Worm (Caenorhabditis elegans) whole organism, early embryonic: Measurements from ENCODE around the gene hum-2.

Source experiments
- B0310.2 ChIP-seq: sonication (generic microtip); optimal IDR thresholded peaks from 2 replicates; lab custom pipeline; 2016; ENCODE audit warnings: mild to moderate bottlenecking, missing genetic modification characterization, missing compliant biosample characterization
- F13C5.2 ChIP-seq: sonication (generic microtip); optimal IDR thresholded peaks from 2 replicates; lab custom pipeline; 2017; ENCODE audit warnings: mild to moderate bottlenecking, missing genetic modification characterization, inconsistent platforms, missing compliant biosample characterization
- aly-1 ChIP-seq: sonication (generic microtip); optimal IDR thresholded peaks from 2 replicates; lab custom pipeline; 2016; ENCODE audit warnings: missing genetic modification characterization, missing compliant biosample characterization
- ama-1 ChIP-seq: fragments of 150-350 bp; optimal IDR thresholded peaks from 2 replicates; lab custom pipeline; 2014
- ceh-13 ChIP-seq: fragments of 200-800 bp; sonication (Bioruptor generic); optimal IDR thresholded peaks from 2 replicates; lab custom pipeline; 2018; ENCODE audit warnings: mild to moderate bottlenecking, missing genetic modification characterization, missing compliant biosample characterization
- ceh-36 ChIP-seq: sonication (generic microtip); optimal IDR thresholded peaks from 2 replicates; lab custom pipeline; 2016; ENCODE audit warnings: missing genetic modification characterization, inconsistent platforms, missing compliant biosample characterization
- ets-7 ChIP-seq: sonication (generic microtip); optimal IDR thresholded peaks from 2 replicates; lab custom pipeline; 2016; ENCODE audit warnings: missing genotype, missing genetic modification characterization, missing compliant biosample characterization
- flt-1 ChIP-seq: fragments of 200-800 bp; sonication (Bioruptor generic); IDR thresholded peaks from 2 replicates; pipeline ENCODE4 v1.3.6; 2022; ENCODE audit warnings: missing genetic modification characterization, missing compliant biosample characterization
- hmbx-1 ChIP-seq: sonication (generic microtip); optimal IDR thresholded peaks from 2 replicates; lab custom pipeline; 2016; ENCODE audit warnings: mild to moderate bottlenecking, missing genetic modification characterization, missing compliant biosample characterization
- hmg-4 ChIP-seq: fragments of 200-800 bp; sonication (Bioruptor generic); optimal IDR thresholded peaks from 2 replicates; lab custom pipeline; 2018; ENCODE audit warnings: mild to moderate bottlenecking, missing genetic modification characterization, missing compliant biosample characterization
- hnd-1 ChIP-seq: sonication (generic microtip); optimal IDR thresholded peaks from 2 replicates; lab custom pipeline; 2016; ENCODE audit warnings: missing genetic modification characterization, missing compliant biosample characterization
- pes-1 ChIP-seq: fragments of 200-800 bp; sonication (Bioruptor generic); IDR thresholded peaks from 2 replicates; pipeline ENCODE4 v1.3.6; 2022; ENCODE audit warnings: missing genetic modification reagents, missing genetic modification characterization, missing compliant biosample characterization
- scrt-1 ChIP-seq: fragments of 200-800 bp; sonication (Bioruptor generic); IDR thresholded peaks from 2 replicates; pipeline ENCODE4 v1.3.6; 2022; ENCODE audit warnings: missing genetic modification characterization, missing compliant biosample characterization
- sea-1 ChIP-seq: fragments of 200-800 bp; sonication (Bioruptor generic); conservative IDR thresholded peaks from 2 replicates; pipeline ENCODE4 v1.3.6; 2022; ENCODE audit warnings: missing genetic modification characterization, missing compliant biosample characterization
- tbx-11 ChIP-seq: fragments of 200-800 bp; sonication (Bioruptor generic); IDR thresholded peaks from 2 replicates; pipeline ENCODE4 v1.3.6; 2022; ENCODE audit warnings: missing genetic modification characterization, missing compliant biosample characterization
- tbx-37 ChIP-seq: fragments of 200-800 bp; sonication (Bioruptor generic); conservative IDR thresholded peaks from 2 replicates; pipeline ENCODE4 v1.3.6; 2022; ENCODE audit warnings: missing genetic modification reagents, missing genetic modification characterization, missing compliant biosample characterization
- tra-4 ChIP-seq: sonication (generic microtip); optimal IDR thresholded peaks from 2 replicates; lab custom pipeline; 2017; ENCODE audit warnings: missing genetic modification characterization, missing compliant biosample characterization

Gene hum-2

ce11 chrV:9343629-9344624 is 42.0 kb upstream of the hum-2 start, which contains the start of gene tos-1:
TSS of gene tos-1 (minus strand) at chrV:9344203.
- TF ChIP-seq ceh-36 (tag; lab: Kevin White, UChicago) (peak; percentile 70), pes-1 (GFP tag; lab: Robert Waterston, UW) (peak; percentile 68), hnd-1 (tag; lab: Kevin White, UChicago) (peak; percentile 57), hmg-4 (GFP tag; lab: Kevin White, UChicago) (peak; percentile 86), tbx-11 (GFP tag; lab: Robert Waterston, UW) (peak; percentile 62), sea-1 (peak; percentile 62; the same call in 1 of the 2 replicates), B0310.2 (tag; lab: Kevin White, UChicago) (peak; percentile 62), flt-1 (GFP tag; lab: Robert Waterston, UW) (peak; percentile 64), F13C5.2 (tag; lab: Kevin White, UChicago) (peak; percentile 98), scrt-1 (GFP tag; lab: Robert Waterston, UW) (0 out of 2 replicates have a peak, but pooled peaks have one; percentile 45), tra-4 (peak; percentile 52), aly-1 (tag; lab: Kevin White, UChicago) (peak; percentile 70), ama-1 (lab: Kevin White, UChicago) (peak; percentile 99), ceh-13 (GFP tag; lab: Kevin White, UChicago) (peak; percentile 38), tbx-37 (no peak), ets-7 (tag; lab: Kevin White, UChicago) (peak; percentile 54), hmbx-1 (tag; lab: Kevin White, UChicago) (peak; percentile 66)

ce11 chrV:9346804-9347203 is 39.2 kb upstream of the hum-2 start, which contains the start of the genes K07B1.7 and try-5:
TSS of gene K07B1.7 (minus strand) at chrV:9346962.
TSS of gene try-5 (plus strand) at chrV:9347044.
- TF ChIP-seq pes-1 (GFP tag; lab: Robert Waterston, UW) (no peak), aly-1 (tag; lab: Kevin White, UChicago) (no peak), ets-7 (tag; lab: Kevin White, UChicago) (no peak), ceh-36 (tag; lab: Kevin White, UChicago) (no peak), tbx-37 (no peak), hmbx-1 (tag; lab: Kevin White, UChicago) (no peak), tbx-11 (GFP tag; lab: Robert Waterston, UW) (no peak), tra-4 (no peak), ceh-13 (GFP tag; lab: Kevin White, UChicago) (no peak), ama-1 (lab: Kevin White, UChicago) (no peak), flt-1 (GFP tag; lab: Robert Waterston, UW) (no peak), scrt-1 (GFP tag; lab: Robert Waterston, UW) (no peak), hmg-4 (GFP tag; lab: Kevin White, UChicago) (no peak), B0310.2 (tag; lab: Kevin White, UChicago) (no peak), F13C5.2 (tag; lab: Kevin White, UChicago) (no peak), sea-1 (no peak), hnd-1 (tag; lab: Kevin White, UChicago) (no peak)

ce11 chrV:9349687-9350086 is 36.3 kb upstream of the hum-2 start, which contains the start of gene srx-47:
TSS of gene srx-47 (plus strand) at chrV:9349987.
- TF ChIP-seq ama-1 (lab: Kevin White, UChicago) = no peak
- TF ChIP-seq hmbx-1 (tag; lab: Kevin White, UChicago) = no peak
- TF ChIP-seq B0310.2 (tag; lab: Kevin White, UChicago) = no peak
- TF ChIP-seq tbx-37 = no peak

ce11 chrV:9352947-9353346 is 33.0 kb upstream of the hum-2 start, which contains the start of gene srx-46:
TSS of gene srx-46 (plus strand) at chrV:9353247.
- TF ChIP-seq hmbx-1 (tag; lab: Kevin White, UChicago) = no peak
- no peak for TF ChIP-seq sea-1
- no peak for TF ChIP-seq flt-1 (GFP tag; lab: Robert Waterston, UW)
- no peak for TF ChIP-seq scrt-1 (GFP tag; lab: Robert Waterston, UW)
- TF ChIP-seq ceh-13 (GFP tag; lab: Kevin White, UChicago) = no peak
- no peak for TF ChIP-seq ets-7 (tag; lab: Kevin White, UChicago)
- no peak for TF ChIP-seq tra-4
- TF ChIP-seq F13C5.2 (tag; lab: Kevin White, UChicago) = no peak
- TF ChIP-seq B0310.2 (tag; lab: Kevin White, UChicago) = no peak
- TF ChIP-seq pes-1 (GFP tag; lab: Robert Waterston, UW) = no peak
- TF ChIP-seq hmg-4 (GFP tag; lab: Kevin White, UChicago) = no peak
- no peak for TF ChIP-seq ceh-36 (tag; lab: Kevin White, UChicago)
- no peak for TF ChIP-seq tbx-11 (GFP tag; lab: Robert Waterston, UW)
- no peak for TF ChIP-seq aly-1 (tag; lab: Kevin White, UChicago)
- TF ChIP-seq ama-1 (lab: Kevin White, UChicago) = no peak
- no peak for TF ChIP-seq tbx-37
- no peak for TF ChIP-seq hnd-1 (tag; lab: Kevin White, UChicago)

ce11 chrV:9355371-9355770 is 30.6 kb upstream of the hum-2 start, which contains the start of gene ttr-40:
TSS of gene ttr-40 (minus strand) at chrV:9355471.
- TF ChIP-seq ceh-36 (tag; lab: Kevin White, UChicago) (no peak), ets-7 (tag; lab: Kevin White, UChicago) (no peak), tbx-11 (GFP tag; lab: Robert Waterston, UW) (no peak), hnd-1 (tag; lab: Kevin White, UChicago) (no peak), hmg-4 (GFP tag; lab: Kevin White, UChicago) (no peak), scrt-1 (GFP tag; lab: Robert Waterston, UW) (no peak), tbx-37 (no peak), flt-1 (GFP tag; lab: Robert Waterston, UW) (no peak), F13C5.2 (tag; lab: Kevin White, UChicago) (no peak), pes-1 (GFP tag; lab: Robert Waterston, UW) (no peak), ama-1 (lab: Kevin White, UChicago) (no peak), tra-4 (no peak), B0310.2 (tag; lab: Kevin White, UChicago) (no peak), hmbx-1 (tag; lab: Kevin White, UChicago) (no peak), ceh-13 (GFP tag; lab: Kevin White, UChicago) (no peak), sea-1 (no peak), aly-1 (tag; lab: Kevin White, UChicago) (no peak)
